Fruit fly (Drosophila melanogaster) whole organism, prepupa: Measurements from ENCODE around the gene RpLP0.

Source experiments
- CG8632 ChIP-seq: fragments of 200-800 bp; sonication (Bioruptor generic); optimal IDR thresholded peaks from 3 replicates; lab custom pipeline; 2016; ENCODE audit warnings: missing biosample characterization, missing genetic modification characterization
- Hr38 ChIP-seq: sonication (Bioruptor generic); optimal IDR thresholded peaks from 2 replicates; lab custom pipeline; 2016; ENCODE audit warnings: missing biosample characterization, missing genetic modification characterization
- OdsH ChIP-seq: fragments of 200-800 bp; sonication (Bioruptor generic); optimal IDR thresholded peaks from 3 replicates; lab custom pipeline; 2016; ENCODE audit warnings: missing biosample characterization, missing genetic modification characterization
- Sox15 ChIP-seq: fragments of 200-800 bp; sonication (Bioruptor generic); optimal IDR thresholded peaks from 3 replicates; lab custom pipeline; 2016; ENCODE audit warnings: missing biosample characterization, missing genetic modification characterization
- dac ChIP-seq: fragments of 200-800 bp; sonication (Bioruptor generic); optimal IDR thresholded peaks from 2 replicates; lab custom pipeline; 2017; ENCODE audit warnings: missing biosample characterization, mild to moderate bottlenecking, missing genetic modification characterization
- fkh ChIP-seq: fragments of 200-800 bp; sonication (Bioruptor generic); optimal IDR thresholded peaks from 3 replicates; lab custom pipeline; 2017; ENCODE audit warnings: missing biosample characterization, mild to moderate bottlenecking, missing genetic modification characterization, moderate library complexity

DNA sequence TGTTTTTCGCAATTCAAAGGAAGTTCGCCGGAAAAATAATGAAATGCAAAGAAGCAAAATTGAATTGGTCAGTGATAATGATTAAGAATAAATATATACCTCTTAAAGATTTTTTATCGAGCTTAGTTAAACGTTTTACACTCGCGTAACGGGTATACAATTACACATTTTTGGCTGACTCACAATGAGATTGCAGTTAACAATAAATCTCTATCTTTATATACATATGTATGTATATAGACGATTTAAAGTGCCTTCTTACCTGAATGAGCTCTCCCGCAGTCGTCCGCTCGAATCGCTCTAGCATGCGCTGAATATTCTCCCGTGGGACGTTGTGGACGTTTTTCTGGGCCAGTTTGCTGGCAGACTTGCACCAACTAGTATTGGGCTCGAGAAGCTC lies 5.2 kb upstream of the RpLP0 start:
- TF ChIP-seq Sox15 (no peak), CG8632 (GFP tag; lab: Kevin White, UChicago) (no peak), Hr38 (GFP tag; lab: Kevin White, UChicago) (no peak), dac (GFP tag; lab: Kevin White, UChicago) (no peak), OdsH (GFP tag; lab: Kevin White, UChicago) (no peak), fkh (no peak)
